Fruit fly (Drosophila melanogaster) whole organism, embryonic: ENCODE measurements around the gene br.

ENCODE experiments used
- Aef1 ChIP-seq: fragments of 200-800 bp; sonication (Bioruptor generic); IDR thresholded peaks from 3 replicates; pipeline ENCODE4 v1.3.6; 2022; ENCODE audit warnings: missing biosample characterization, missing genetic modification characterization
- CG10462 ChIP-seq: fragments of 200-800 bp; sonication (Bioruptor generic); optimal IDR thresholded peaks from 2 replicates; lab custom pipeline; 2016; ENCODE audit warnings: missing biosample characterization, missing genetic modification characterization
- CG12659 ChIP-seq: fragments of 200-800 bp; sonication (Bioruptor generic); optimal IDR thresholded peaks from 3 replicates; lab custom pipeline; 2017; ENCODE audit warnings: mild to moderate bottlenecking, missing biosample characterization, missing genetic modification reagents, missing genetic modification characterization
- CG13287 ChIP-seq: fragments of 200-800 bp; sonication (Bioruptor generic); IDR thresholded peaks from 2 replicates; pipeline ENCODE4 v1.3.6; 2022; ENCODE audit warnings: missing biosample characterization, missing genetic modification characterization; ENCODE audit not compliant: partially characterized antibody
- CG15479 ChIP-seq: fragments of 200-800 bp; sonication (Bioruptor generic); optimal IDR thresholded peaks from 3 replicates; lab custom pipeline; 2019; ENCODE audit warnings: missing biosample characterization, mild to moderate bottlenecking, missing genetic modification characterization, moderate library complexity
- CG17186 ChIP-seq: fragments of 200-800 bp; sonication (Bioruptor generic); optimal IDR thresholded peaks from 3 replicates; lab custom pipeline; 2017; ENCODE audit warnings: missing biosample characterization, missing genetic modification reagents, missing genetic modification characterization
- CG3065 ChIP-seq: fragments of 200-800 bp; sonication (Bioruptor generic); optimal IDR thresholded peaks from 2 replicates; lab custom pipeline; 2016; ENCODE audit warnings: missing biosample characterization, missing genetic modification characterization
- CG32532 ChIP-seq: fragments of 200-800 bp; sonication (Bioruptor generic); IDR thresholded peaks from 2 replicates; pipeline ENCODE4 v1.3.6; 2022; ENCODE audit warnings: missing biosample characterization, missing genetic modification characterization
- CG34376 ChIP-seq: fragments of 200-800 bp; sonication (Bioruptor generic); optimal IDR thresholded peaks from 2 replicates; lab custom pipeline; 2018; ENCODE audit warnings: missing biosample characterization, mild to moderate bottlenecking, missing genetic modification characterization
- CG4854 ChIP-seq: fragments of 200-800 bp; sonication (Bioruptor generic); optimal IDR thresholded peaks from 2 replicates; lab custom pipeline; 2016; ENCODE audit warnings: missing biosample characterization, missing genetic modification characterization, inconsistent platforms
- CG5953 ChIP-seq: fragments of 200-800 bp; sonication (Bioruptor generic); IDR thresholded peaks from 2 replicates; pipeline ENCODE4 v1.3.6; 2022; ENCODE audit warnings: missing biosample characterization, missing genetic modification characterization
- CG6765 ChIP-seq: fragments of 200-800 bp; sonication (Bioruptor generic); optimal IDR thresholded peaks from 3 replicates; lab custom pipeline; 2017; ENCODE audit warnings: missing biosample characterization, mild to moderate bottlenecking, missing genetic modification characterization
- CG7357 ChIP-seq: fragments of 200-800 bp; sonication (Bioruptor generic); IDR thresholded peaks from 3 replicates; pipeline ENCODE4 v1.3.6; 2022; ENCODE audit warnings: missing biosample characterization, missing genetic modification characterization
- CG7745 ChIP-seq: fragments of 200-800 bp; sonication (Bioruptor generic); optimal IDR thresholded peaks from 2 replicates; lab custom pipeline; 2018; ENCODE audit warnings: missing biosample characterization, mild to moderate bottlenecking, missing genetic modification characterization, moderate library complexity
- CG7786 ChIP-seq: fragments of 200-800 bp; sonication (Bioruptor generic); optimal IDR thresholded peaks from 2 replicates; lab custom pipeline; 2016; ENCODE audit warnings: missing biosample characterization, missing genetic modification characterization
- CG8944 ChIP-seq: fragments of 200-800 bp; sonication (Bioruptor generic); optimal IDR thresholded peaks from 3 replicates; lab custom pipeline; 2016; ENCODE audit warnings: missing biosample characterization, missing genetic modification characterization
- CG9876 ChIP-seq: fragments of 200-800 bp; sonication (Bioruptor generic); optimal IDR thresholded peaks from 2 replicates; lab custom pipeline; 2016; ENCODE audit warnings: missing biosample characterization, missing genetic modification characterization
- CG9932 ChIP-seq: fragments of 200-800 bp; sonication (Bioruptor generic); IDR thresholded peaks from 2 replicates; pipeline ENCODE4 v1.3.6; 2022; ENCODE audit warnings: missing biosample characterization, missing genetic modification characterization
- Camta ChIP-seq: fragments of 200-800 bp; sonication (Bioruptor generic); optimal IDR thresholded peaks from 2 replicates; lab custom pipeline; 2016; ENCODE audit warnings: missing biosample characterization, missing genetic modification characterization
- Dip2 ChIP-seq: fragments of 200-800 bp; sonication (Bioruptor generic); IDR thresholded peaks from 2 replicates; pipeline ENCODE4 v1.3.6; 2022; ENCODE audit warnings: missing biosample characterization, missing genetic modification characterization
- Dip3 ChIP-seq: fragments of 200-800 bp; sonication (Bioruptor generic); optimal IDR thresholded peaks from 3 replicates; lab custom pipeline; 2016; ENCODE audit warnings: missing biosample characterization, missing genetic modification characterization
- Doc2 ChIP-seq: fragments of 200-800 bp; sonication (Bioruptor generic); IDR thresholded peaks from 2 replicates; pipeline ENCODE4 v1.3.6; 2022; ENCODE audit warnings: missing biosample characterization, missing genetic modification characterization
- HLH3B ChIP-seq: fragments of 200-800 bp; sonication (Bioruptor generic); IDR thresholded peaks from 2 replicates; pipeline ENCODE4 v1.3.6; 2022; ENCODE audit warnings: missing biosample characterization, missing genetic modification characterization
- HLH4C ChIP-seq: fragments of 200-800 bp; sonication (Bioruptor generic); IDR thresholded peaks from 3 replicates; pipeline ENCODE4 v1.3.6; 2022; ENCODE audit warnings: missing biosample characterization, missing genetic modification characterization; ENCODE audit not compliant: partially characterized antibody
- Hsf ChIP-seq: fragments of 200-800 bp; sonication (Bioruptor generic); optimal IDR thresholded peaks from 3 replicates; lab custom pipeline; 2016; ENCODE audit warnings: missing biosample characterization, missing genetic modification characterization
- Lhr ChIP-seq: fragments of 200-800 bp; sonication (Bioruptor generic); optimal IDR thresholded peaks from 3 replicates; lab custom pipeline; 2017; ENCODE audit warnings: mild to moderate bottlenecking, missing biosample characterization, missing genetic modification reagents, missing genetic modification characterization
- Lim3 ChIP-seq: fragments of 200-800 bp; sonication (Bioruptor generic); IDR thresholded peaks from 2 replicates; pipeline ENCODE4 v1.3.6; 2022; ENCODE audit warnings: missing biosample characterization, missing genetic modification characterization
- Max ChIP-seq: fragments of 200-800 bp; sonication (Bioruptor generic); optimal IDR thresholded peaks from 2 replicates; lab custom pipeline; 2016; ENCODE audit warnings: missing biosample characterization, mild to moderate bottlenecking, missing genetic modification characterization
- Med ChIP-seq: fragments of 200-800 bp; sonication (Bioruptor generic); peaks from one replicate; lab custom pipeline; 2016; ENCODE audit warnings: missing biosample characterization, missing genetic modification characterization, mild to moderate bottlenecking, inconsistent platforms, moderate library complexity
- NC2α ChIP-seq: fragments of 200-800 bp; sonication (Bioruptor generic); optimal IDR thresholded peaks from 2 replicates; lab custom pipeline; 2016; ENCODE audit warnings: missing biosample characterization, missing genetic modification characterization
- Pdp1 ChIP-seq, 2 experiments: fragments of 200-800 bp; sonication (Bioruptor generic); optimal IDR thresholded peaks; 3 replicates each; lab custom pipeline; 2016; ENCODE audit warnings: missing biosample characterization in 2 of 2, missing genetic modification characterization in 2 of 2, mild to moderate bottlenecking in 1 of 2, moderate library complexity in 1 of 2
- Sin3A ChIP-seq: fragments of >200 bp; optimal IDR thresholded peaks from 2 replicates; lab custom pipeline; 2018
- Spps ChIP-seq: fragments of 200-800 bp; sonication (Bioruptor generic); optimal IDR thresholded peaks from 2 replicates; lab custom pipeline; 2018; ENCODE audit warnings: missing biosample characterization, mild to moderate bottlenecking, missing genetic modification characterization
- az2 ChIP-seq: fragments of 200-800 bp; sonication (Bioruptor generic); optimal IDR thresholded peaks from 3 replicates; lab custom pipeline; 2016; ENCODE audit warnings: missing biosample characterization, missing genetic modification characterization
- da ChIP-seq: fragments of 200-800 bp; sonication (Bioruptor generic); optimal IDR thresholded peaks from 2 replicates; lab custom pipeline; 2016; ENCODE audit warnings: missing biosample characterization, missing genetic modification characterization
- dimm ChIP-seq: fragments of 200-800 bp; sonication (Bioruptor generic); IDR thresholded peaks from 2 replicates; pipeline ENCODE4 v1.3.6; 2022; ENCODE audit warnings: missing biosample characterization, missing genetic modification characterization
- dm ChIP-seq: fragments of 200-800 bp; sonication (Bioruptor generic); optimal IDR thresholded peaks from 3 replicates; lab custom pipeline; 2016; ENCODE audit warnings: missing biosample characterization, missing genetic modification characterization
- fu2 ChIP-seq: fragments of 200-800 bp; sonication (Bioruptor generic); optimal IDR thresholded peaks from 2 replicates; lab custom pipeline; 2016; ENCODE audit warnings: missing biosample characterization, missing genetic modification characterization
- gem ChIP-seq: fragments of 200-800 bp; sonication (Bioruptor generic); optimal IDR thresholded peaks from 2 replicates; lab custom pipeline; 2019; ENCODE audit warnings: missing biosample characterization, mild to moderate bottlenecking, missing genetic modification characterization, moderate library complexity
- gsb-n ChIP-seq: fragments of 200-800 bp; sonication (Bioruptor generic); optimal IDR thresholded peaks from 3 replicates; lab custom pipeline; 2018; ENCODE audit warnings: missing biosample characterization, mild to moderate bottlenecking, missing genetic modification characterization
- hkb ChIP-seq, 2 experiments: fragments of 200-800 bp in 1 of 2; fragments of >200 bp in 1 of 2; sonication (Bioruptor generic) in 1 of 2; IDR thresholded peaks in 1 of 2; optimal IDR thresholded peaks in 1 of 2; 2 replicates each; pipeline versions ENCODE4 v1.3.6 to Lab custom; 2017 to 2022; ENCODE audit warnings: missing biosample characterization in 1 of 2, missing genetic modification characterization in 1 of 2
- klu ChIP-seq: fragments of 200-800 bp; sonication (Bioruptor generic); IDR thresholded peaks from 2 replicates; pipeline ENCODE4 v1.3.6; 2022; ENCODE audit warnings: missing biosample characterization, missing genetic modification characterization
- nau ChIP-seq: fragments of 200-800 bp; sonication (Bioruptor generic); optimal IDR thresholded peaks from 3 replicates; lab custom pipeline; 2017; ENCODE audit warnings: missing biosample characterization, mild to moderate bottlenecking, missing genetic modification characterization, missing genetic modification reagents
- sens ChIP-seq: fragments of 200-800 bp; sonication (Bioruptor generic); peaks from one replicate; lab custom pipeline; 2016; ENCODE audit warnings: missing biosample characterization, missing genetic modification characterization
- slbo ChIP-seq: fragments of 200-800 bp; sonication (Bioruptor generic); IDR thresholded peaks from 2 replicates; pipeline ENCODE4 v1.3.6; 2022; ENCODE audit warnings: missing biosample characterization, missing genetic modification characterization
- slp2 ChIP-seq: fragments of 200-800 bp; sonication (Bioruptor generic); optimal IDR thresholded peaks from 2 replicates; lab custom pipeline; 2016; ENCODE audit warnings: missing biosample characterization, missing genetic modification characterization
- ssp ChIP-seq: fragments of 200-800 bp; sonication (Bioruptor generic); IDR thresholded peaks from 2 replicates; pipeline ENCODE4 v1.3.6; 2022; ENCODE audit warnings: missing biosample characterization, missing genetic modification characterization
- vvl ChIP-seq: fragments of 200-800 bp; sonication (Bioruptor generic); IDR thresholded peaks from 2 replicates; pipeline ENCODE4 v1.3.6; 2022; ENCODE audit warnings: missing biosample characterization, missing genetic modification characterization
- wor ChIP-seq: fragments of 200-800 bp; sonication (Bioruptor generic); IDR thresholded peaks from 2 replicates; pipeline ENCODE4 v1.3.6; 2022; ENCODE audit warnings: missing biosample characterization, missing genetic modification characterization
- zfh2 ChIP-seq: fragments of 200-800 bp; sonication (Bioruptor generic); optimal IDR thresholded peaks from 2 replicates; lab custom pipeline; 2016; ENCODE audit warnings: missing biosample characterization, missing genetic modification characterization

The br gene

dm6 chrX:1618727-1619581 lies 44.0 kb downstream of the br start (continued):
- TF ChIP-seq Lhr (GFP tag; lab: Kevin White, UChicago) (peak; percentile 16), Max (GFP tag; lab: Kevin White, UChicago) (peak; percentile 62), Hsf (GFP tag; lab: Kevin White, UChicago) (peak; percentile 86), dimm (GFP tag; lab: Robert Waterston, UW) (peak; percentile 60; the same call in 1 of the 2 replicates), wor (GFP tag; lab: Robert Waterston, UW) (peak; percentile 72), slp2 (GFP tag; lab: Kevin White, UChicago) (peak; percentile 72), CG9932 (GFP tag; lab: Robert Waterston, UW) (peak; percentile 89), Dip2 (GFP tag; lab: Robert Waterston, UW) (no peak), gem (tag; lab: Kevin White, UChicago) (peak; percentile 87), HLH3B (peak; percentile 83), Pdp1 (GFP tag; optimal IDR thresholded peaks at IDR 0.05; lab: Kevin White, UChicago) (peak; percentile 85 to 87), hkb (optimal IDR thresholded peaks at IDR 0.05; lab: Kevin White, UChicago) (no peak), hkb (GFP tag; IDR thresholded peaks at IDR 0.05; lab: Robert Waterston, UW) (peak; percentile 81), sens (peak; percentile 96), NC2α (GFP tag; lab: Kevin White, UChicago) (peak; percentile 17), fu2 (GFP tag; lab: Kevin White, UChicago) (peak; percentile 88), CG5953 (GFP tag; lab: Robert Waterston, UW) (peak; percentile 72), CG8944 (GFP tag; lab: Kevin White, UChicago) (peak; percentile 72), CG13287 (GFP tag; lab: Robert Waterston, UW) (peak; percentile 40), Dip3 (GFP tag; lab: Kevin White, UChicago) (peak; percentile 89), zfh2 (GFP tag; lab: Kevin White, UChicago) (peak; percentile 90), vvl (GFP tag; lab: Robert Waterston, UW) (peak; percentile 84), CG10462 (GFP tag; lab: Kevin White, UChicago) (peak; percentile 40), CG3065 (GFP tag; lab: Kevin White, UChicago) (peak; percentile 35), gsb-n (tag; lab: Kevin White, UChicago) (peak; percentile 31), CG7357 (GFP tag; lab: Robert Waterston, UW) (peak; percentile 70), Sin3A (lab: Kevin White, UChicago) (no peak), ssp (GFP tag; lab: Robert Waterston, UW) (peak; percentile 73), CG6765 (peak; percentile 9), Spps (tag; lab: Kevin White, UChicago) (no peak), Med (GFP tag; lab: Kevin White, UChicago) (peak; percentile 98), Aef1 (GFP tag; lab: Robert Waterston, UW) (peak; percentile 87), CG15479 (GFP tag; lab: Kevin White, UChicago) (no peak), dm (peak; percentile 61), nau (peak; percentile 77), klu (GFP tag; lab: Robert Waterston, UW) (peak; percentile 68), CG34376 (peak; percentile 40), HLH4C (GFP tag; lab: Robert Waterston, UW) (no peak), Doc2 (GFP tag; lab: Robert Waterston, UW) (peak; percentile 63; the same call in 1 of the 2 replicates), CG9876 (peak; percentile 65), slbo (GFP tag; lab: Robert Waterston, UW) (peak; percentile 93), Camta (GFP tag; lab: Kevin White, UChicago) (peak; percentile 74), CG7786 (GFP tag; lab: Kevin White, UChicago) (peak; percentile 89), az2 (GFP tag; lab: Kevin White, UChicago) (peak; percentile 70), CG32532 (peak; percentile 89), da (GFP tag; lab: Kevin White, UChicago) (peak; percentile 59), CG4854 (GFP tag; lab: Kevin White, UChicago) (no peak), CG7745 (tag; lab: Kevin White, UChicago) (no peak), CG12659 (peak; percentile 58), CG17186 (GFP tag; lab: Kevin White, UChicago) (no peak), Lim3 (GFP tag; lab: Robert Waterston, UW) (peak; percentile 32; the same call in 1 of the 2 replicates)
